Worm (Caenorhabditis elegans): ENCODE data around the gene gldi-4.

Gene gldi-4

DNA sequence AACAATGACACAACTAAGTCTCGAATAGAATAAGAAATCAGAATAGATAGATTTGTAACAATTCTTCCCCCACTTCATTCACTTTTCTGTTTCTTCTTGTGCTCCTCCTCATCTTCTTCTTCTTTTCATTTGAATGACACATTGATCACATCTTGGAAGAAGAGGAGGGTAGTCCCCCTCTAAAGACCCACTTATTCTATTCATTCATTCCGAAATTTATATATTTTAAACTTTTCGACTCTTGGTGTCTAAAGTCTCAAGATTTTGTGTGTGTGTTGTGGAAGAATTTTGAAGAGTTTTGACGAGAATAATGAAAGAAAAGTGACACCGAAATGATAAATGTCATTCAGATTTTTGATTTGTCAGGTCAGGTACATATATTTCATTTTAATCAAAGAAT is 26.4 kb upstream of the gldi-4 start:
- TF ChIP-seq nhr-85 (tag) (no peak), nhr-28 (tag; optimal IDR thresholded peaks at IDR 0.05) (no peak), ces-1 (GFP tag; optimal IDR thresholded peaks at IDR 0.05) (no peak), lin-14 (GFP tag; optimal IDR thresholded peaks at IDR 0.05) (no peak), jun-1 (tag; optimal IDR thresholded peaks at IDR 0.05) (no peak), vab-15 (tag; optimal IDR thresholded peaks at IDR 0.05) (no peak), C16A3.4 (tag; optimal IDR thresholded peaks at IDR 0.05) (no peak), tlp-1 (tag; optimal IDR thresholded peaks at IDR 0.05) (no peak), lin-39 (tag; optimal IDR thresholded peaks at IDR 0.05) (no peak), mef-2 (tag; optimal IDR thresholded peaks at IDR 0.05) (no peak), lir-3 (tag; optimal IDR thresholded peaks at IDR 0.05; ENCODE audit: poor library complexity) (no peak), nhr-11 (tag; optimal IDR thresholded peaks at IDR 0.05) (no peak)

DNA sequence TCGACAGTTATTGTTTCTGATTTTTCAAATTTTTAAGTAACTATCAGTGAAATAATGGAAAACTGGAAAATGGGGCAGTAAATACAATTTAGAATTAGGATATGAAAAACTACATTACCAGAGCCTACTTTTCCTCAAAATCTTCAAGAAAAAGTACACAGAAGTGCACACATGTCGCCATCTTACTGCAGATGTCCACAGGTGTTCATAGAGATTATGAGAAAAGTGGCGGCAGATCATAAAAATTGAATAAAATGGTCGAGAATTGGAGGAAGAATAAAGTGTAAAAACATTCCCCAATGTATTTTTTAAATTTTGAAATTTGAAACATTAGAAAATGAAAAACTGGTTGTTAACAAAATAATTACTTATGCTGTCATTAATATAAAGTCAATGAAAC is 19.5 kb upstream of the gldi-4 start:
- TF ChIP-seq nhr-20 (tag; optimal IDR thresholded peaks at IDR 0.05): no peak
- TF ChIP-seq Y116A8C.19 (tag; optimal IDR thresholded peaks at IDR 0.05; ENCODE audit: borderline replicate concordance): no peak
- TF ChIP-seq hpl-2 (GFP tag; optimal IDR thresholded peaks at IDR 0.05): no peak
- TF ChIP-seq nhr-85 (tag): no peak
- no peak for TF ChIP-seq blmp-1 (tag; optimal IDR thresholded peaks at IDR 0.05)
- no peak for TF ChIP-seq xbp-1 (tag; optimal IDR thresholded peaks at IDR 0.05)
- TF ChIP-seq mdl-1 (tag; optimal IDR thresholded peaks at IDR 0.05): no peak
- no peak for TF ChIP-seq efl-1 (optimal IDR thresholded peaks at IDR 0.05)
- TF ChIP-seq efl-1 (GFP tag; optimal IDR thresholded peaks at IDR 0.05 in 1 of 2): no peak
- no peak for TF ChIP-seq irx-1 (tag; optimal IDR thresholded peaks at IDR 0.05)
- TF ChIP-seq efl-3 (GFP tag; optimal IDR thresholded peaks at IDR 0.05): no peak
- TF ChIP-seq mep-1 (tag; optimal IDR thresholded peaks at IDR 0.05): no peak
- TF ChIP-seq unc-98 (GFP tag; IDR thresholded peaks at IDR 0.05): no peak
- no peak for TF ChIP-seq nhr-47 (tag; optimal IDR thresholded peaks at IDR 0.05)
- TF ChIP-seq nhr-76 (tag; optimal IDR thresholded peaks at IDR 0.05): no peak
- no peak for TF ChIP-seq C34B4.2 (tag; optimal IDR thresholded peaks at IDR 0.05)

DNA sequence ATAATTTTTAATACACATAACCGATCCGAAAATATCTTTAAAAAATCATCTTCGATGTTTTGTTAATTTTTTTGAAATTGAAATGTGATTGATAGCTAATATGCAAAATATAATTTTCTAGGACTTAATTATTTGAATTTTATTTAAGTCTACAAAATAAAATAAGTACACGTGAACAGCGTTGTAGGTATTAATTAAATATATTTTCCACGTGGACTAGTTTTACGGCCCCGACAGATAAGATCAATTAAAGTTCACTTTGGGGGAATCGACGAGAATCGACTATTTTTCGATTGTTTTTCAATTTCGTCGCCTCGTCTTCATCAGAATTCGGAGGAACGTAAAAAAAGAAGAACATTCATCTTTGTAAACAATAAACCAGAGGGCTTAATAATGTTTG is 18.2 kb upstream of the gldi-4 start, which contains the start of gene C25A8.5:
C25A8.5 (plus strand) TSS at position 301 of the 400 bp plus-strand sequence.
- TF ChIP-seq nhr-76 (tag; optimal IDR thresholded peaks at IDR 0.05): no peak
- TF ChIP-seq ceh-90 (tag; optimal IDR thresholded peaks at IDR 0.05): no peak
- TF ChIP-seq efl-1 (optimal IDR thresholded peaks at IDR 0.05): no peak
- no peak for TF ChIP-seq efl-1 (GFP tag; optimal IDR thresholded peaks at IDR 0.05 in 1 of 2)
- TF ChIP-seq lin-15B (tag; optimal IDR thresholded peaks at IDR 0.05): no peak
- TF ChIP-seq lir-3 (tag; optimal IDR thresholded peaks at IDR 0.05; ENCODE audit: poor library complexity): no peak
- TF ChIP-seq ceh-82 (tag; optimal IDR thresholded peaks at IDR 0.05): no peak
- TF ChIP-seq F16B12.6 (tag; optimal IDR thresholded peaks at IDR 0.05): no peak
- TF ChIP-seq elt-2 (tag; optimal IDR thresholded peaks at IDR 0.05): no peak
- TF ChIP-seq zip-4 (GFP tag; optimal IDR thresholded peaks at IDR 0.05): no peak
- no peak for TF ChIP-seq snu-23 (GFP tag; optimal IDR thresholded peaks at IDR 0.05)
- TF ChIP-seq mab-9 (GFP tag; IDR thresholded peaks at IDR 0.05): no peak
- TF ChIP-seq unc-30 (tag; optimal IDR thresholded peaks at IDR 0.05): no peak
- TF ChIP-seq nhr-237 (tag; optimal IDR thresholded peaks at IDR 0.05): no peak
- TF ChIP-seq swsn-7 (tag; optimal IDR thresholded peaks at IDR 0.05): no peak
- TF ChIP-seq dpl-1 (GFP tag; optimal IDR thresholded peaks at IDR 0.05): no peak
- TF ChIP-seq efl-3 (GFP tag; optimal IDR thresholded peaks at IDR 0.05): no peak
- TF ChIP-seq ztf-4 (tag; optimal IDR thresholded peaks at IDR 0.05): no peak

DNA sequence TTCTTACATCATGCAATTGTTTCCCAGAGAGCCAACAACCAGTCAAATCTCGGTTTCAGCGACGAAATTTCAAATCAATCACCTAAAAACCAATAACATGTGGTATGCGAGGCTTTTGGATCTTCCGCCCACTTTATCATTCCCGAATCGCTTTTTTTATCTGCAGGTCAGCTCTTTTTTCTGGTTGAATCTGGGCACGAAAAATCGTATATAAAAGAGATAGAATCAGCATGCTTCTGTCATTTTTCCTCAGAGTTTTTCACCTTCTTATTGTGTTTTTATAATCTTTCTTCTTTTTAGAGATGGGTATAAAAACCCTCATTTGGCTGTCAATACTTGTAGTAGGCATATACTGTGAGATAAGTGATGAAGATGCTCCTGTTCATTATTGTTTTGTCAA is 14.1 kb upstream of the gldi-4 start, which contains the start of gene cht-3:
cht-3 (plus strand) TSS at position 301 of the 400 bp plus-strand sequence.
- no peak for TF ChIP-seq nhr-47 (tag; optimal IDR thresholded peaks at IDR 0.05)
- no peak for TF ChIP-seq ces-1 (GFP tag; optimal IDR thresholded peaks at IDR 0.05)
- no peak for TF ChIP-seq xbp-1 (tag; optimal IDR thresholded peaks at IDR 0.05)
- TF ChIP-seq snu-23 (GFP tag; optimal IDR thresholded peaks at IDR 0.05): no peak
- TF ChIP-seq alr-1 (tag; optimal IDR thresholded peaks at IDR 0.05; ENCODE audit: borderline replicate concordance): no peak
- no peak for TF ChIP-seq rnt-1 (tag; optimal IDR thresholded peaks at IDR 0.05)
- no peak for TF ChIP-seq pax-3 (tag; optimal IDR thresholded peaks at IDR 0.05)
- no peak for TF ChIP-seq ceh-90 (tag; optimal IDR thresholded peaks at IDR 0.05)
- TF ChIP-seq zag-1 (tag; optimal IDR thresholded peaks at IDR 0.05): no peak
- TF ChIP-seq hlh-4 (tag; optimal IDR thresholded peaks at IDR 0.05): no peak
- no peak for TF ChIP-seq nhr-85 (tag)
- no peak for TF ChIP-seq nhr-76 (tag; optimal IDR thresholded peaks at IDR 0.05)
- no peak for TF ChIP-seq pag-3 (tag; optimal IDR thresholded peaks at IDR 0.05; ENCODE audit: borderline replicate concordance, insufficient read depth)
